Worm (Caenorhabditis elegans) whole organism, early embryonic: ENCODE measurements around the gene K02E10.5.

ENCODE experiments used
- B0310.2 ChIP-seq: sonication (generic microtip); optimal IDR thresholded peaks from 2 replicates; lab custom pipeline; 2016; ENCODE audit warnings: mild to moderate bottlenecking, missing genetic modification characterization, missing compliant biosample characterization
- ama-1 ChIP-seq: fragments of 150-350 bp; optimal IDR thresholded peaks from 2 replicates; lab custom pipeline; 2014
- ceh-36 ChIP-seq: sonication (generic microtip); optimal IDR thresholded peaks from 2 replicates; lab custom pipeline; 2016; ENCODE audit warnings: missing genetic modification characterization, inconsistent platforms, missing compliant biosample characterization
- sea-1 ChIP-seq: fragments of 200-800 bp; sonication (Bioruptor generic); conservative IDR thresholded peaks from 2 replicates; pipeline ENCODE4 v1.3.6; 2022; ENCODE audit warnings: missing genetic modification characterization, missing compliant biosample characterization
- tbx-11 ChIP-seq: fragments of 200-800 bp; sonication (Bioruptor generic); IDR thresholded peaks from 2 replicates; pipeline ENCODE4 v1.3.6; 2022; ENCODE audit warnings: missing genetic modification characterization, missing compliant biosample characterization
- tbx-37 ChIP-seq: fragments of 200-800 bp; sonication (Bioruptor generic); conservative IDR thresholded peaks from 2 replicates; pipeline ENCODE4 v1.3.6; 2022; ENCODE audit warnings: missing genetic modification reagents, missing genetic modification characterization, missing compliant biosample characterization
- tra-4 ChIP-seq: sonication (generic microtip); optimal IDR thresholded peaks from 2 replicates; lab custom pipeline; 2017; ENCODE audit warnings: missing genetic modification characterization, missing compliant biosample characterization

ce11 chrX:2452297-2452696 is 26.4 kb downstream of the K02E10.5 start:
- no peak for TF ChIP-seq B0310.2 (tag; lab: Kevin White, UChicago)
- TF ChIP-seq tbx-37 (GFP tag; lab: Robert Waterston, UW) = no peak
- TF ChIP-seq ceh-36 (tag; lab: Kevin White, UChicago) = no peak
- TF ChIP-seq ama-1 (lab: Kevin White, UChicago) = no peak
- TF ChIP-seq tbx-11 (GFP tag; lab: Robert Waterston, UW) = no peak
- no peak for TF ChIP-seq tra-4
- no peak for TF ChIP-seq sea-1 (GFP tag; lab: Robert Waterston, UW)
